Worm (Caenorhabditis elegans): Measurements from ENCODE around the gene eas-1.

The eas-1 gene

DNA sequence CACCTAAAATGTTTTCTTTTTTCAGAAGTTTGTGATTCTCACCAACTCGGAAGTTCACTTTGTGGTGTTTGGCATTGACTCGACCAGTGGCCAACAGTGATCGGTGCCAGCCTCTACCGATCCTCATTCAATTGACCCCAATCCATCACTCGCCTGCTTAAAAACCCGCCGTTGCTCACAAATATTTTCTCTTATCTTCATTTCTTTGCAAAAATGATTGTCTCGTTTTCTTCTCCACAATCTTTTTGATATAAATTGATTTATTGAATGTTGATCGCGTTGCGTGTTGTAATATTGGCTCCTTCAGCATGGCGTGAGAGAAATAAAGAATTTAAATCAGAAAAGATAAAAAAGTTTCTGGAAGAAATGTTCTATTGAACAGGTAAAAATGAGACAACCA lies 3.6 kb upstream of the eas-1 start:
- TF ChIP-seq unc-62 (GFP tag; optimal IDR thresholded peaks at IDR 0.05), result peak; percentile 2
- TF ChIP-seq mab-5 (tag; optimal IDR thresholded peaks at IDR 0.05), result peak; percentile 12
- no peak for TF ChIP-seq blmp-1 (tag; optimal IDR thresholded peaks at IDR 0.05)
- no peak for TF ChIP-seq bed-3 (GFP tag; optimal IDR thresholded peaks at IDR 0.05)
- no peak for TF ChIP-seq elt-3 (tag; optimal IDR thresholded peaks at IDR 0.05)
- TF ChIP-seq ceh-43 (GFP tag; optimal IDR thresholded peaks at IDR 0.05), result no peak
- TF ChIP-seq drap-1 (GFP tag; optimal IDR thresholded peaks at IDR 0.05), result no peak
- TF ChIP-seq ces-1 (GFP tag; optimal IDR thresholded peaks at IDR 0.05), result no peak

DNA sequence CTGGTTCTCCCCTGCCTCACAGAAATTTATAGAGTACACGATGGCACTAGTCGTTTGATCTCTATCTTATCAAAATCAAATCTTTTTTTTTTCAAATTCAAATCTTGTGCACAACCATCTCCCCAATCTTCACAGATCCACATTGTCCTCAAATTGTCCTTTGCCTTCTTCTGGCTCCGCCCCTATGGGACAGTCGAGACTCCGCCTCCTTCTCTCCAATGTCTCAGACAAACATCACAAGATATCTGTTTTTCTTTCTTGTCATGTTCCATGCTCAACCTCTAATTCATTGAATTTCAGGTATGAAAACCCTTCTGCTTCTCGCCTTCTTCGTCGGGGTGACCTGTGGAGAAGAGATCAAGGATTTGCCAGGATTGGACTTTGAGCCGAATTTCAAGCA lies 2.9 kb upstream of the eas-1 start, which contains the start of gene ctsa-1.1:
Gene ctsa-1.1, plus strand, starts transcription at position 301 of the 400 bp plus-strand sequence.
- no peak for TF ChIP-seq blmp-1 (tag; optimal IDR thresholded peaks at IDR 0.05)
- TF ChIP-seq ztf-11 (tag; optimal IDR thresholded peaks at IDR 0.05), result no peak
- TF ChIP-seq lin-13 (tag; optimal IDR thresholded peaks at IDR 0.05), result no peak
- TF ChIP-seq M03D4.4 (tag; optimal IDR thresholded peaks at IDR 0.05), result no peak
- no peak for TF ChIP-seq elt-1 (tag; optimal IDR thresholded peaks at IDR 0.05; ENCODE audit: borderline replicate concordance, insufficient read depth)
- no peak for TF ChIP-seq cnd-1 (tag; optimal IDR thresholded peaks at IDR 0.05)
- no peak for TF ChIP-seq ham-2 (GFP tag; optimal IDR thresholded peaks at IDR 0.05)
- TF ChIP-seq nhr-12 (tag; optimal IDR thresholded peaks at IDR 0.05), result no peak
- TF ChIP-seq ceh-83 (GFP tag; optimal IDR thresholded peaks at IDR 0.05), result no peak
- no peak for TF ChIP-seq ceh-43 (GFP tag; optimal IDR thresholded peaks at IDR 0.05)
- TF ChIP-seq bed-3 (GFP tag; optimal IDR thresholded peaks at IDR 0.05), result no peak
- no peak for TF ChIP-seq nhr-76 (tag; optimal IDR thresholded peaks at IDR 0.05)
- TF ChIP-seq ces-1 (GFP tag; optimal IDR thresholded peaks at IDR 0.05), result no peak

DNA sequence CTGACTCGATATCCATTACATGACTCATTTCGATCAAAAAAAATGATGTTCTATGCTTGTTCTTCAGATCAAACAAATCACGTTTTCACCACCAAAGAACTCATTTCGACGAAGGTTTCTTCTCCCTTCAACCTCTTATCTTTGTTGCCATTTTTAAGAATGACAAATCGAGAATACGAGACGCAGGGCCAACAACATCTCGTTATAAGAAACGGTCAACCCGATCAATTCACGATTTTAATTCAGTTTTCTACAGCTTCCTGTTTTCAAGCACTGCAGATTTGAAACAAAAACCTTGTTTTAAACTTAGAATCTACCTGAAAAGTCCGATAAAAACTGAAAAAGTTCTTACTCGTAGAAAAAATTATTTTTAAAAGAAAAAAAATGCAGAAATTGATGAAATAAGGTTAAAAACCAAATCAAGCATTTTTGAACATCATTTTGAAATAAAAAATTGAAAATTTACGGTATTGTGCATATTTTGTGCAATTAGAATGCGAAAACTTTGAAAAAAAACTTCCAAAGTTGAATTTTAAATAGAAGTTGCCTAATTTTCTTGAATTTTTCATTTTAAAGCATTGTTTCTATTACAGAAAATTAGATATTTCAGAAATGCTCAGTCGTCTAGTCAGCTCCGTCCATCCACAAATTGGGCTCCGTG lies 1.4 kb downstream of the eas-1 start, which contains the start of gene acs-11:
Gene acs-11, plus strand, starts transcription at position 611 of the 661 bp plus-strand sequence.
- TF ChIP-seq mls-2 (tag; optimal IDR thresholded peaks at IDR 0.05), result no peak
- no peak for TF ChIP-seq unc-120 (tag; optimal IDR thresholded peaks at IDR 0.05; ENCODE audit: poor library complexity, severe bottlenecking)
- TF ChIP-seq unc-39 (tag; optimal IDR thresholded peaks at IDR 0.05), result no peak
- TF ChIP-seq lin-32 (GFP tag; optimal IDR thresholded peaks at IDR 0.05), result no peak
- TF ChIP-seq ztf-11 (tag; optimal IDR thresholded peaks at IDR 0.05), result no peak
- TF ChIP-seq hlh-1 (tag; optimal IDR thresholded peaks at IDR 0.05), result no peak
- TF ChIP-seq sem-2 (GFP tag; optimal IDR thresholded peaks at IDR 0.05), result no peak
- TF ChIP-seq drap-1 (GFP tag; optimal IDR thresholded peaks at IDR 0.05), result no peak
- TF ChIP-seq pha-4 (tag; optimal IDR thresholded peaks at IDR 0.05), result no peak
- TF ChIP-seq cnd-1 (tag; optimal IDR thresholded peaks at IDR 0.05), result no peak
- no peak for TF ChIP-seq mep-1 (tag; optimal IDR thresholded peaks at IDR 0.05)
- TF ChIP-seq elt-1 (tag; optimal IDR thresholded peaks at IDR 0.05; ENCODE audit: borderline replicate concordance, insufficient read depth), result no peak
- TF ChIP-seq mab-5 (tag; optimal IDR thresholded peaks at IDR 0.05), result no peak
- TF ChIP-seq tbx-8 (GFP tag; optimal IDR thresholded peaks at IDR 0.05), result no peak
- no peak for TF ChIP-seq nhr-76 (tag; optimal IDR thresholded peaks at IDR 0.05)
- TF ChIP-seq ceh-39 (tag; optimal IDR thresholded peaks at IDR 0.05), result no peak

DNA sequence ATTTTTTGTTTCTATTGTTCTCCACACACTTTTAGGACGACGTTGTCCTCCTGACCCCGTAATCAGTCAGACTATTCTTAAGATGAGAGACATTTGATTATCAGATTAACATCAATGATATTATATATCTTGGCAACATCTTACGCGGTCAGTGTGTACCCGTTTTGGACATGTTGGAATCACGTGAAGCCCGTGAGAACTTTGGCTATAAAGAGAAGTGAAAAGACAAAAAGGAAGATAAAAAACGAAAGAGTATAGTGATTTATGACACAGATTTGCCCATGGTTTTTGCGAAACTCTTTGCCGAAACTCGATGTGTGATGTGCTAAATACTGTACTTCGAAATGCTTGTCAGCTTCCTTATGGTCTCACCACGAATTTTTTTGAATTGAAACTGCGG lies 5.1 kb downstream of the eas-1 start:
- peak; percentile 25 for TF ChIP-seq elt-3 (tag; optimal IDR thresholded peaks at IDR 0.05)
- TF ChIP-seq elt-1 (tag; optimal IDR thresholded peaks at IDR 0.05; ENCODE audit: borderline replicate concordance, insufficient read depth), result peak; percentile 29
- TF ChIP-seq mab-5 (tag; optimal IDR thresholded peaks at IDR 0.05), result no peak

DNA sequence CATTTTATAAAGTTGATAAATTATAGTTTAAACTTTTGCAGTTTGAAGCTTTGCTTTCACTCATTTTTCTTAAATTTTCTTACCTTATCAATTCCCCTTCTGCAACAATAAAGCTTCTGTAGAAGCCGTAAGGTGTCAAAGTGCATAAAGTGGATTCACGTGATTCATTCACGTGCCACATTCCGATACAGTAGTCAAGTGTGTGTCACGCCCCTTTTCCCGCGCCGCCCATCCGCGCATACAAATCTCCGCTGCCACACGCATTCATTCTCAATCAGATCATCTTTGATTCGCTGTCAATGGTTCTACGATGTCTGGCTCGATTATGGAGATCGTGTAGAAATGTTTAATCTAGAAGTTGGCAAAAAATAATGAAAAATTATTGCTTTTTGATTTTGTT lies 6.9 kb downstream of the eas-1 start:
- TF ChIP-seq unc-39 (tag; optimal IDR thresholded peaks at IDR 0.05), result no peak
- TF ChIP-seq ces-1 (GFP tag; optimal IDR thresholded peaks at IDR 0.05), result no peak

DNA sequence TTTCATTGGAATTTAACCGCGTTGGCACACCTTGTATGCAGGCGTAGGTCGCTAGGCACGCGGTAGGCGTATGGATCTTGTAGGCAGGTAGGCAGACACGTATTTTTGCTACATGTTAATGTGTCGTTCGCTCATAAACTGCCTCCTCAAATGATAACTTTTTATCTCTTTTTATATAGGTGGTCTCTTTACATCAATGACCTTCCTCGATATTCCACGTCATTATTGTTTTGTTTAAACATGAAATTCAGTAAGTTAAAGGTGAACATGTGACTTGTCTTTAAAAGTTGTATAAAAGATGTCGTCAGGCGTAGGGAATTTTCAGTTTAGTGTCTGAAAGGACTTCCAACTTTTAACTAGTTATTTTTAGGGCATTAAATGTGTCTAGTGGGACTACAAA lies 7.5 kb downstream of the eas-1 start:
- TF ChIP-seq sptf-1 (tag; optimal IDR thresholded peaks at IDR 0.05) (no peak), mls-2 (tag; optimal IDR thresholded peaks at IDR 0.05) (no peak), nhr-28 (tag; optimal IDR thresholded peaks at IDR 0.05) (no peak), ztf-11 (tag; optimal IDR thresholded peaks at IDR 0.05) (no peak), ceh-43 (GFP tag; optimal IDR thresholded peaks at IDR 0.05) (no peak), bed-3 (GFP tag; optimal IDR thresholded peaks at IDR 0.05) (no peak), lin-13 (tag; optimal IDR thresholded peaks at IDR 0.05) (no peak), elt-1 (tag; optimal IDR thresholded peaks at IDR 0.05; ENCODE audit: borderline replicate concordance, insufficient read depth) (no peak), unc-39 (tag; optimal IDR thresholded peaks at IDR 0.05) (no peak), ceh-83 (GFP tag; optimal IDR thresholded peaks at IDR 0.05) (no peak), tbx-8 (GFP tag; optimal IDR thresholded peaks at IDR 0.05) (no peak), nhr-12 (tag; optimal IDR thresholded peaks at IDR 0.05) (no peak), lin-32 (GFP tag; optimal IDR thresholded peaks at IDR 0.05) (no peak), drap-1 (GFP tag; optimal IDR thresholded peaks at IDR 0.05) (no peak), elt-3 (tag; optimal IDR thresholded peaks at IDR 0.05) (no peak), flh-1 (GFP tag; optimal IDR thresholded peaks at IDR 0.05) (no peak)
